Fruit fly (Drosophila melanogaster): ENCODE measurements around the gene CG32086.
A peak's percentile ranks its signal among the peaks of the same experiment; 100 is the strongest.

dm6 chr3L:11543681-11544299 lies 40.1 kb downstream of the CG32086 start:
- TF ChIP-seq Eip75B (GFP tag; optimal IDR thresholded peaks at IDR 0.05) (no peak), CG8319 (GFP tag; optimal IDR thresholded peaks at IDR 0.05) (no peak), CG3032 (tag; optimal IDR thresholded peaks at IDR 0.05) (no peak), CG31627 (GFP tag; optimal IDR thresholded peaks at IDR 0.05) (no peak), pdm3 (GFP tag; optimal IDR thresholded peaks at IDR 0.05) (no peak), CG6808 (GFP tag; optimal IDR thresholded peaks at IDR 0.05) (peak; percentile 12), CG11762 (GFP tag; optimal IDR thresholded peaks at IDR 0.05; ENCODE audit: insufficient read depth) (no peak), Blimp-1 (GFP tag; optimal IDR thresholded peaks at IDR 0.05) (peak; percentile 68), Ets96B (tag; optimal IDR thresholded peaks at IDR 0.05) (no peak), lz (GFP tag; optimal IDR thresholded peaks at IDR 0.05) (no peak), dsx (GFP tag; optimal IDR thresholded peaks at IDR 0.05; ENCODE audit: poor library complexity, severe bottlenecking) (no peak), CG9139 (GFP tag; optimal IDR thresholded peaks at IDR 0.05) (no peak), CG11902 (GFP tag; optimal IDR thresholded peaks at IDR 0.05) (no peak)
